Worm (Caenorhabditis elegans) whole organism, L4 larva: ENCODE results near the gene sbds-1.

Experiments used
- D1046.2 ChIP-seq: fragments of 200-800 bp; sonication (Bioruptor generic); IDR thresholded peaks from 2 replicates; pipeline ENCODE4 v1.3.6; 2022; ENCODE audit warnings: missing genetic modification characterization, missing compliant biosample characterization
- F37D6.2 ChIP-seq: sonication (generic microtip); optimal IDR thresholded peaks from 2 replicates; lab custom pipeline; 2016; ENCODE audit warnings: mild to moderate bottlenecking, missing genetic modification characterization, missing compliant biosample characterization
- F44E2.7 ChIP-seq: fragments of 200-800 bp; sonication (Bioruptor generic); IDR thresholded peaks from 2 replicates; pipeline ENCODE4 v2.1.2; 2022; ENCODE audit warnings: missing genetic modification characterization, missing compliant biosample characterization
- T26A8.4 ChIP-seq: fragments of 200-800 bp; sonication (Bioruptor generic); IDR thresholded peaks from 2 replicates; pipeline ENCODE4 v1.3.6; 2022; ENCODE audit warnings: missing genetic modification characterization, missing compliant biosample characterization
- Y105C5A.15 ChIP-seq: fragments of 200-800 bp; sonication (Bioruptor generic); IDR thresholded peaks from 2 replicates; pipeline ENCODE4 v1.3.6; 2022; ENCODE audit warnings: missing genetic modification characterization, missing compliant biosample characterization
- Y5F2A.4 ChIP-seq: fragments of 200-800 bp; sonication (Bioruptor generic); optimal IDR thresholded peaks from 2 replicates; lab custom pipeline; 2018; ENCODE audit warnings: mild to moderate bottlenecking, missing genetic modification characterization, missing compliant biosample characterization
- Y75B8A.6 ChIP-seq: fragments of 200-800 bp; sonication (Bioruptor generic); IDR thresholded peaks from 2 replicates; pipeline ENCODE4 v1.3.6; 2022; ENCODE audit warnings: missing genetic modification reagents, missing genetic modification characterization, missing compliant biosample characterization
- aha-1 ChIP-seq: fragments of 150-350 bp; peaks from one replicate; lab custom pipeline; 2014; ENCODE audit warnings: missing biosample characterization, missing genetic modification characterization
- aly-2 ChIP-seq: sonication (generic microtip); optimal IDR thresholded peaks from 2 replicates; lab custom pipeline; 2018; ENCODE audit warnings: missing biosample characterization, missing genetic modification characterization
- arid-1 ChIP-seq: fragments of 200-800 bp; sonication (Bioruptor generic); conservative IDR thresholded peaks from 2 replicates; pipeline ENCODE4 v1.3.6; 2022; ENCODE audit warnings: missing genetic modification reagents, missing genetic modification characterization, missing compliant biosample characterization
- ceh-28 ChIP-seq: fragments of 150-350 bp; optimal IDR thresholded peaks from 2 replicates; lab custom pipeline; 2014; ENCODE audit warnings: missing biosample characterization, missing genetic modification reagents, missing genetic modification characterization
- ceh-32 ChIP-seq: sonication (generic microtip); optimal IDR thresholded peaks from 2 replicates; lab custom pipeline; 2016; ENCODE audit warnings: mild to moderate bottlenecking, missing genetic modification characterization, missing compliant biosample characterization; ENCODE audit not compliant: poor library complexity
- daf-16 ChIP-seq, 3 experiments: sonication (generic microtip); optimal IDR thresholded peaks; 2 replicates each; lab custom pipeline; 2016 to 2017; ENCODE audit warnings: missing genetic modification characterization in 3 of 3, missing genetic modification reagents in 3 of 3, mild to moderate bottlenecking in 2 of 3, missing compliant biosample characterization in 2 of 3, missing biosample characterization in 1 of 3, moderate library complexity in 1 of 3
- daf-8 ChIP-seq: fragments of 200-800 bp; sonication (Bioruptor generic); IDR thresholded peaks from 2 replicates; pipeline ENCODE4 v1.3.6; 2022; ENCODE audit warnings: missing genetic modification characterization, missing compliant biosample characterization
- dmd-8 ChIP-seq: fragments of 200-800 bp; sonication (Bioruptor generic); IDR thresholded peaks from 2 replicates; pipeline ENCODE4 v1.3.6; 2022; ENCODE audit warnings: missing genetic modification characterization, missing compliant biosample characterization
- duxl-1 ChIP-seq: sonication (generic microtip); optimal IDR thresholded peaks from 2 replicates; lab custom pipeline; 2016; ENCODE audit warnings: mild to moderate bottlenecking, missing genetic modification characterization, moderate library complexity, missing compliant biosample characterization; ENCODE audit not compliant: poor library complexity
- gei-8 ChIP-seq: fragments of 200-800 bp; sonication (Bioruptor generic); optimal IDR thresholded peaks from 2 replicates; lab custom pipeline; 2018; ENCODE audit warnings: mild to moderate bottlenecking, missing genetic modification characterization, missing compliant biosample characterization
- hif-1 ChIP-seq, 2 experiments: sonication (generic microtip); optimal IDR thresholded peaks; 2 replicates each; lab custom pipeline; 2016 to 2017; ENCODE audit warnings: missing compliant biosample characterization in 2 of 2, missing genetic modification characterization in 2 of 2, missing genetic modification reagents in 2 of 2, missing genotype in 2 of 2, mild to moderate bottlenecking in 1 of 2
- hlh-11 ChIP-seq: fragments of 200-800 bp; sonication (Bioruptor generic); optimal IDR thresholded peaks from 2 replicates; lab custom pipeline; 2018; ENCODE audit warnings: mild to moderate bottlenecking, missing genetic modification characterization, missing compliant biosample characterization
- hlh-30 ChIP-seq: sonication (generic microtip); optimal IDR thresholded peaks from 2 replicates; lab custom pipeline; 2017; ENCODE audit warnings: antibody characterized with exemption, mild to moderate bottlenecking, missing genetic modification characterization, missing compliant biosample characterization; ENCODE audit not compliant: insufficient read depth
- lim-7 ChIP-seq: fragments of 200-800 bp; sonication (Bioruptor generic); IDR thresholded peaks from 2 replicates; pipeline ENCODE4 v1.3.6; 2022; ENCODE audit warnings: missing genetic modification characterization, missing compliant biosample characterization
- lin-1 ChIP-seq: fragments of 200-800 bp; sonication (Bioruptor generic); IDR thresholded peaks from 2 replicates; pipeline ENCODE4 v1.3.6; 2022; ENCODE audit warnings: missing genetic modification reagents, missing genetic modification characterization, missing compliant biosample characterization
- lin-15B ChIP-seq: fragments of 150-350 bp; sonication (generic microtip); optimal IDR thresholded peaks from 3 replicates; lab custom pipeline; 2014; ENCODE audit warnings: missing biosample characterization, missing genetic modification characterization
- lin-38 ChIP-seq: fragments of 200-800 bp; sonication (Bioruptor generic); IDR thresholded peaks from 2 replicates; pipeline ENCODE4 v1.3.6; 2022; ENCODE audit warnings: missing genetic modification reagents, missing genetic modification characterization, missing compliant biosample characterization
- lin-39 ChIP-seq: fragments of 150-350 bp; optimal IDR thresholded peaks from 2 replicates; lab custom pipeline; 2014; ENCODE audit warnings: missing biosample characterization, missing genetic modification reagents, missing genetic modification characterization
- lir-3 ChIP-seq: sonication (generic microtip); optimal IDR thresholded peaks from 2 replicates; lab custom pipeline; 2016; ENCODE audit warnings: mild to moderate bottlenecking, missing genetic modification characterization, missing compliant biosample characterization
- madf-9 ChIP-seq: fragments of 200-800 bp; sonication (Bioruptor generic); conservative IDR thresholded peaks from 2 replicates; pipeline ENCODE4 v1.3.6; 2022; ENCODE audit warnings: missing genetic modification reagents, missing genetic modification characterization, missing compliant biosample characterization
- mdt-29 ChIP-seq: fragments of 200-800 bp; sonication (Bioruptor generic); IDR thresholded peaks from 2 replicates; pipeline ENCODE4 v1.3.6; 2022; ENCODE audit warnings: missing genetic modification reagents, missing genetic modification characterization, missing compliant biosample characterization
- mep-1 ChIP-seq: fragments of 150-350 bp; sonication (generic microtip); optimal IDR thresholded peaks from 3 replicates; lab custom pipeline; 2014; ENCODE audit warnings: missing biosample characterization, missing genetic modification characterization
- nhr-10 ChIP-seq: fragments of 150-350 bp; optimal IDR thresholded peaks from 2 replicates; lab custom pipeline; 2014; ENCODE audit warnings: missing biosample characterization, missing genetic modification characterization
- nhr-111 ChIP-seq: fragments of 200-800 bp; sonication (Bioruptor generic); optimal IDR thresholded peaks from 2 replicates; lab custom pipeline; 2018; ENCODE audit warnings: mild to moderate bottlenecking, missing genetic modification characterization, missing compliant biosample characterization
- nhr-42 ChIP-seq: fragments of 200-800 bp; sonication (Bioruptor generic); IDR thresholded peaks from 2 replicates; pipeline ENCODE4 v1.3.6; 2022; ENCODE audit warnings: missing genetic modification characterization, missing compliant biosample characterization
- nhr-76 ChIP-seq: fragments of 150-350 bp; optimal IDR thresholded peaks from 2 replicates; lab custom pipeline; 2014; ENCODE audit warnings: missing biosample characterization, missing genetic modification characterization
- nhr-77 ChIP-seq: fragments of 150-350 bp; optimal IDR thresholded peaks from 2 replicates; lab custom pipeline; 2014; ENCODE audit warnings: missing biosample characterization, missing genetic modification characterization
- php-3 ChIP-seq: fragments of 200-800 bp; sonication (Bioruptor generic); IDR thresholded peaks from 2 replicates; pipeline ENCODE4 v1.3.6; 2022; ENCODE audit warnings: missing genetic modification reagents, missing genetic modification characterization, missing compliant biosample characterization
- pqm-1 ChIP-seq: sonication (generic microtip); optimal IDR thresholded peaks from 2 replicates; lab custom pipeline; 2017; ENCODE audit warnings: missing biosample characterization, missing genetic modification characterization
- rbr-2 ChIP-seq: sonication (generic microtip); optimal IDR thresholded peaks from 2 replicates; lab custom pipeline; 2016; ENCODE audit warnings: missing genotype, missing genetic modification characterization, missing compliant biosample characterization
- set-16 ChIP-seq: fragments of 200-800 bp; sonication (Bioruptor generic); IDR thresholded peaks from 2 replicates; pipeline ENCODE4 v1.3.6; 2022; ENCODE audit warnings: missing genetic modification reagents, missing genetic modification characterization, missing compliant biosample characterization
- skn-1 ChIP-seq: fragments of 150-350 bp; optimal IDR thresholded peaks from 2 replicates; lab custom pipeline; 2014; ENCODE audit warnings: missing biosample characterization, missing genetic modification characterization
- unc-39 ChIP-seq: sonication (generic microtip); optimal IDR thresholded peaks from 2 replicates; lab custom pipeline; 2017; ENCODE audit warnings: missing biosample characterization, missing genetic modification characterization
- unc-62 ChIP-seq, 3 experiments: fragments of 150-350 bp in 1 of 3; sonication (generic microtip); optimal IDR thresholded peaks in 2 of 3; peaks in 1 of 3; 1 replicate in 1 of 3; 2 replicates in 2 of 3; lab custom pipeline; 2014 to 2017; ENCODE audit warnings: missing biosample characterization in 3 of 3, missing genetic modification characterization in 3 of 3, missing genetic modification reagents in 3 of 3, missing genotype in 1 of 3
- zfp-2 ChIP-seq: sonication (generic microtip); optimal IDR thresholded peaks from 2 replicates; lab custom pipeline; 2016; ENCODE audit warnings: mild to moderate bottlenecking, missing genetic modification characterization, missing compliant biosample characterization
- zfp-3 ChIP-seq: fragments of 200-800 bp; sonication (Bioruptor generic); conservative IDR thresholded peaks from 2 replicates; pipeline ENCODE4 v1.3.6; 2022; ENCODE audit warnings: missing genetic modification reagents, missing genetic modification characterization, missing compliant biosample characterization

The sbds-1 gene

ce11 chrIII:646454-646853, 8.2 kb upstream of the sbds-1 start, which contains the start of gene orai-1:
Gene orai-1, plus strand, starts transcription at chrIII:646754.
- TF ChIP-seq unc-62 (GFP tag; optimal IDR thresholded peaks at IDR 0.05 in 1 of 2; lab: Kevin White, UChicago), result peak in 1 of 2 experiments; percentile 23
- TF ChIP-seq unc-62 (tag; optimal IDR thresholded peaks at IDR 0.05; lab: Kevin White, UChicago), result no peak
- TF ChIP-seq lin-38 (GFP tag; lab: Robert Waterston, UW), result peak; percentile 59
- TF ChIP-seq hlh-30 (tag; lab: Kevin White, UChicago), result no peak
- TF ChIP-seq gei-8 (GFP tag; lab: Kevin White, UChicago), result peak; percentile 8
- TF ChIP-seq, all 104 proteins: peak for 3

ce11 chrIII:644660-645059, 6.4 kb upstream of the sbds-1 start:
- TF ChIP-seq duxl-1 (tag; lab: Kevin White, UChicago) (no peak), Y5F2A.4 (GFP tag; lab: Kevin White, UChicago) (no peak), rbr-2 (no peak), hlh-11 (no peak), unc-62 (GFP tag; optimal IDR thresholded peaks at IDR 0.05 in 1 of 2; lab: Kevin White, UChicago) (peak in 1 of 2 experiments; percentile 57), unc-62 (tag; optimal IDR thresholded peaks at IDR 0.05; lab: Kevin White, UChicago) (no peak)
- TF ChIP-seq, all 104 proteins: peak for 1

- TF ChIP-seq zfp-2, result no peak
- TF ChIP-seq lin-38 (GFP tag; lab: Robert Waterston, UW), result peak; percentile 38
Observed at ce11 chrIII:641759-642158, 3.5 kb upstream of the sbds-1 start, which contains the start of gene W06E11.1. Gene W06E11.1, plus strand, starts transcription at chrIII:642059.

ce11 chrIII:640198-640803, 2.1 kb upstream of the sbds-1 start, which contains the start of the genes tag-266 and tag-267:
Gene tag-266, minus strand, starts transcription at chrIII:640226.
Gene tag-267, plus strand, starts transcription at chrIII:640790.
- no peak for TF ChIP-seq nhr-76 (tag; lab: Kevin White, UChicago)
- no peak for TF ChIP-seq pqm-1 (tag; lab: Kevin White, UChicago)
- TF ChIP-seq hlh-11, result peak; percentile 36
- no peak for TF ChIP-seq mdt-29
- no peak for TF ChIP-seq daf-16 (GFP tag; optimal IDR thresholded peaks at IDR 0.05; lab: Kevin White, UChicago)
- peak; percentile 32 for TF ChIP-seq daf-16 (tag; optimal IDR thresholded peaks at IDR 0.05; lab: Kevin White, UChicago)
- TF ChIP-seq daf-8, result no peak
- TF ChIP-seq T26A8.4 (GFP tag; lab: Robert Waterston, UW), result no peak
- no peak for TF ChIP-seq madf-9 (GFP tag; lab: Robert Waterston, UW)
- no peak for TF ChIP-seq Y75B8A.6 (GFP tag; lab: Robert Waterston, UW)
- peak; percentile 63 for TF ChIP-seq aha-1
- TF ChIP-seq hif-1 (tag; optimal IDR thresholded peaks at IDR 0.05; lab: Kevin White, UChicago), result peak in 1 of 2 experiments; percentile 91
- no peak for TF ChIP-seq aly-2 (tag; lab: Kevin White, UChicago)
- TF ChIP-seq lir-3, result peak; percentile 46
- no peak for TF ChIP-seq Y105C5A.15
- no peak for TF ChIP-seq lin-39 (tag; lab: Kevin White, UChicago)
- no peak for TF ChIP-seq skn-1
- no peak for TF ChIP-seq ceh-32
- peak; percentile 69 for TF ChIP-seq F37D6.2
- TF ChIP-seq php-3, result no peak
- TF ChIP-seq nhr-77 (tag; lab: Kevin White, UChicago), result peak; percentile 91
- no peak for TF ChIP-seq D1046.2
- TF ChIP-seq ceh-28 (tag; lab: Kevin White, UChicago), result no peak
- no peak for TF ChIP-seq arid-1 (GFP tag; lab: Robert Waterston, UW)
- no peak for TF ChIP-seq lim-7 (GFP tag; lab: Robert Waterston, UW)
- TF ChIP-seq Y5F2A.4 (GFP tag; lab: Kevin White, UChicago), result no peak
- TF ChIP-seq nhr-10, result no peak
- peak; percentile 78 for TF ChIP-seq mep-1 (tag; lab: Kevin White, UChicago)
- no peak for TF ChIP-seq unc-39 (tag; lab: Kevin White, UChicago)
- TF ChIP-seq F44E2.7 (GFP tag; lab: Robert Waterston, UW), result no peak
- no peak for TF ChIP-seq set-16 (GFP tag; lab: Robert Waterston, UW)
- no peak for TF ChIP-seq lin-1 (GFP tag; lab: Robert Waterston, UW)
- TF ChIP-seq lin-38 (GFP tag; lab: Robert Waterston, UW), result peak; percentile 97
- TF ChIP-seq zfp-3 (GFP tag; lab: Robert Waterston, UW), result no peak
- TF ChIP-seq dmd-8 (GFP tag; lab: Robert Waterston, UW), result no peak
- TF ChIP-seq nhr-111 (GFP tag; lab: Kevin White, UChicago), result no peak
- TF ChIP-seq lin-15B (tag; lab: Kevin White, UChicago), result no peak
- no peak for TF ChIP-seq nhr-42 (GFP tag; lab: Robert Waterston, UW)
